Worm (Caenorhabditis elegans) whole organism, mixed stage, embryonic: ENCODE data around the gene gcy-34.

Source experiments
- M03D4.4 ChIP-seq: sonication (generic microtip); optimal IDR thresholded peaks from 2 replicates; lab custom pipeline; 2017; ENCODE audit warnings: mild to moderate bottlenecking, missing genetic modification characterization, missing compliant biosample characterization
- bed-3 ChIP-seq: fragments of 200-800 bp; sonication (Bioruptor generic); optimal IDR thresholded peaks from 3 replicates; lab custom pipeline; 2018; ENCODE audit warnings: mild to moderate bottlenecking, missing genetic modification characterization, moderate library complexity, missing compliant biosample characterization
- blmp-1 ChIP-seq: fragments of 150-350 bp; optimal IDR thresholded peaks from 2 replicates; lab custom pipeline; 2014; ENCODE audit warnings: missing biosample characterization, missing genetic modification characterization
- ceh-43 ChIP-seq: fragments of 200-800 bp; sonication (Bioruptor generic); optimal IDR thresholded peaks from 2 replicates; lab custom pipeline; 2018; ENCODE audit warnings: mild to moderate bottlenecking, missing genetic modification characterization, moderate library complexity, missing compliant biosample characterization
- ceh-83 ChIP-seq: fragments of 200-800 bp; sonication (Bioruptor generic); optimal IDR thresholded peaks from 2 replicates; lab custom pipeline; 2018; ENCODE audit warnings: mild to moderate bottlenecking, missing genetic modification characterization, missing compliant biosample characterization
- cnd-1 ChIP-seq: fragments of 200-800 bp; sonication (Bioruptor generic); optimal IDR thresholded peaks from 2 replicates; lab custom pipeline; 2018; ENCODE audit warnings: mild to moderate bottlenecking, missing genetic modification characterization, missing compliant biosample characterization
- drap-1 ChIP-seq: fragments of 200-800 bp; sonication (Bioruptor generic); optimal IDR thresholded peaks from 3 replicates; lab custom pipeline; 2018; ENCODE audit warnings: mild to moderate bottlenecking, missing genetic modification characterization, missing compliant biosample characterization
- elt-1 ChIP-seq: sonication (generic microtip); optimal IDR thresholded peaks from 2 replicates; lab custom pipeline; 2017; ENCODE audit warnings: missing genetic modification characterization, mild to moderate bottlenecking, missing compliant biosample characterization, antibody characterized with exemption, moderate library complexity, borderline replicate concordance; ENCODE audit not compliant: insufficient read depth
- elt-3 ChIP-seq: fragments of 150-350 bp; optimal IDR thresholded peaks from 2 replicates; lab custom pipeline; 2014; ENCODE audit warnings: missing biosample characterization, missing genetic modification characterization
- ham-2 ChIP-seq: fragments of 200-800 bp; sonication (Bioruptor generic); optimal IDR thresholded peaks from 2 replicates; lab custom pipeline; 2018; ENCODE audit warnings: mild to moderate bottlenecking, missing genetic modification characterization, missing compliant biosample characterization
- hlh-1 ChIP-seq: fragments of 150-350 bp; optimal IDR thresholded peaks from 2 replicates; lab custom pipeline; 2014; ENCODE audit warnings: missing biosample characterization, missing genetic modification reagents, missing genetic modification characterization
- lin-13 ChIP-seq: fragments of 150-350 bp; optimal IDR thresholded peaks from 2 replicates; lab custom pipeline; 2014; ENCODE audit warnings: missing biosample characterization, missing genetic modification characterization
- lin-32 ChIP-seq: fragments of 200-800 bp; sonication (Bioruptor generic); optimal IDR thresholded peaks from 2 replicates; lab custom pipeline; 2018; ENCODE audit warnings: mild to moderate bottlenecking, missing genetic modification characterization, missing compliant biosample characterization
- lsy-2 ChIP-seq: fragments of 150-350 bp; optimal IDR thresholded peaks from 2 replicates; lab custom pipeline; 2014; ENCODE audit warnings: missing biosample characterization, missing genetic modification characterization
- mab-5 ChIP-seq: fragments of 150-350 bp; optimal IDR thresholded peaks from 2 replicates; lab custom pipeline; 2014; ENCODE audit warnings: missing biosample characterization, missing genetic modification characterization
- mep-1 ChIP-seq: fragments of 150-350 bp; optimal IDR thresholded peaks from 2 replicates; lab custom pipeline; 2017; ENCODE audit warnings: missing biosample characterization, missing genetic modification reagents, missing genetic modification characterization, inconsistent platforms
- nhr-12 ChIP-seq: fragments of 150-350 bp; optimal IDR thresholded peaks from 2 replicates; lab custom pipeline; 2014; ENCODE audit warnings: missing biosample characterization, missing genetic modification characterization
- nhr-2 ChIP-seq: fragments of 150-350 bp; optimal IDR thresholded peaks from 2 replicates; lab custom pipeline; 2014; ENCODE audit warnings: missing biosample characterization, missing genetic modification characterization
- nhr-237 ChIP-seq: fragments of 150-350 bp; optimal IDR thresholded peaks from 2 replicates; lab custom pipeline; 2014; ENCODE audit warnings: missing biosample characterization, missing genetic modification characterization
- nhr-28 ChIP-seq: fragments of 150-350 bp; optimal IDR thresholded peaks from 2 replicates; lab custom pipeline; 2014; ENCODE audit warnings: missing biosample characterization, missing genetic modification characterization
- nhr-76 ChIP-seq: sonication (generic microtip); optimal IDR thresholded peaks from 2 replicates; lab custom pipeline; 2017; ENCODE audit warnings: missing biosample characterization, missing genetic modification characterization
- pha-4 ChIP-seq: fragments of 150-350 bp; optimal IDR thresholded peaks from 2 replicates; lab custom pipeline; 2018; ENCODE audit warnings: missing biosample characterization, missing genetic modification reagents, missing genetic modification characterization
- sem-2 ChIP-seq: fragments of 200-800 bp; sonication (Bioruptor generic); optimal IDR thresholded peaks from 2 replicates; lab custom pipeline; 2018; ENCODE audit warnings: mild to moderate bottlenecking, missing genetic modification characterization, missing compliant biosample characterization
- snpc-4 ChIP-seq: fragments of 150-350 bp; optimal IDR thresholded peaks from 2 replicates; lab custom pipeline; 2014; ENCODE audit warnings: missing biosample characterization, missing genetic modification characterization
- sptf-1 ChIP-seq: sonication (generic microtip); optimal IDR thresholded peaks from 2 replicates; lab custom pipeline; 2017; ENCODE audit warnings: mild to moderate bottlenecking, missing genetic modification characterization, moderate library complexity, missing compliant biosample characterization
- tbx-8 ChIP-seq: fragments of 200-800 bp; sonication (Bioruptor generic); optimal IDR thresholded peaks from 2 replicates; lab custom pipeline; 2018; ENCODE audit warnings: mild to moderate bottlenecking, missing genetic modification characterization, moderate library complexity, missing compliant biosample characterization
- unc-120 ChIP-seq: sonication (generic microtip); optimal IDR thresholded peaks from 2 replicates; lab custom pipeline; 2017; ENCODE audit warnings: missing genetic modification characterization, missing compliant biosample characterization; ENCODE audit not compliant: poor library complexity, severe bottlenecking
- unc-62 ChIP-seq: fragments of 150-350 bp; optimal IDR thresholded peaks from 2 replicates; lab custom pipeline; 2014; ENCODE audit warnings: missing biosample characterization, missing genetic modification reagents, missing genetic modification characterization
- zip-8 ChIP-seq: fragments of 150-350 bp; optimal IDR thresholded peaks from 2 replicates; lab custom pipeline; 2014; ENCODE audit warnings: missing biosample characterization, missing genetic modification characterization
- ztf-11 ChIP-seq: fragments of 150-350 bp; optimal IDR thresholded peaks from 2 replicates; lab custom pipeline; 2014; ENCODE audit warnings: missing biosample characterization, missing genetic modification characterization

Gene gcy-34

DNA sequence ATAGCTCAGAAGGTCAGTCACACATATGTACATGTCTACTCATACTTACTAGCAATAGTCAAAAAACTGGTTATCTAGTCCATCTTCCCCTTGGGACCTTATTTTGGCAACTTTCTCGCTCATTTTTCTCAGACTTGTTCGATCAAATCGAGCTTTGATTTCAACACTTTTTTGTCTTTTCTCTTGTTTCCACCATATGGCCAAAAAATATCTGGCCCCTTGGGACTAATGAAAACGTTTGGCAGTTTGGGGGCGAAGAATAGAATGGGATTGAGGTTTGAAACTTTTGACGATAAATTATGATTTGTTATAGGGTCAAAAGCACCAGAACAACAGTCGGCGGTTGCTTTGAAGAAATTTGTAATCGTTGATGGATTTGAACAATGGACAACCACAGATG is 33.3 kb downstream of the gcy-34 start:
- TF ChIP-seq lin-13 (tag; lab: Kevin White, UChicago), result no peak
- no peak for TF ChIP-seq blmp-1 (tag; lab: Kevin White, UChicago)

ce11 chrV:13351773-13352172 is 33.9 kb downstream of the gcy-34 start:
- TF ChIP-seq unc-62 (GFP tag; lab: Kevin White, UChicago), result peak; percentile 9
- no peak for TF ChIP-seq lin-32
- TF ChIP-seq, all 35 proteins: peak for 1

ce11 chrV:13350302-13350701 is 35.4 kb downstream of the gcy-34 start:
- TF ChIP-seq ceh-43 (GFP tag; lab: Kevin White, UChicago), result no peak
- TF ChIP-seq unc-120, result no peak

DNA sequence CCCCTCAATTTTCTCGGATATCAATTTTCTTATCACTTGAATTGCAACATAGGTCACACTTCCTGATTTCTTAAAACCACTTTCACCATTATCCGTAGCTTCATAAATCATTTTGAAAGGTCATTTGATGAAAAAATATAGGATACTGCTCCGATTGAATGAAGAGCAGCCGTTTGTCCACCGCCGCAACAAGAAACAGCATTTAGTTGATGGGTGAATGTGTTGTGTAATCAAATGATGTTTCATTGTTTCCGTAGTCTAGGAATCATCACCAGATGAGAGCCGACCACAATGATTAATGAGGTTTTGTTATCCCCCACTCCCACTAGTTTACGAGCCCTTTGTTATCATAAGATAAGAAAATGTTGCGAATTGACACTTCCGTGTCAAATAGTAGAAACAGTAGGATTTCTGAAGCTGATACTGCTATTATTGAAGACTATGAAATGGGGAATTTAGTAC is 39.8 kb downstream of the gcy-34 start, which contains the start of gene twk-43:
TSS of gene twk-43 (plus strand) at position 412 of the 462 bp plus-strand sequence.
- no peak for TF ChIP-seq zip-8 (tag; lab: Kevin White, UChicago)
- TF ChIP-seq bed-3 (GFP tag; lab: Kevin White, UChicago), result no peak
- peak; percentile 71 for TF ChIP-seq mab-5
- TF ChIP-seq unc-62 (GFP tag; lab: Kevin White, UChicago), result peak; percentile 82

- TF ChIP-seq bed-3 (GFP tag; lab: Kevin White, UChicago), result no peak
- TF ChIP-seq tbx-8, result no peak
- no peak for TF ChIP-seq lin-13 (tag; lab: Kevin White, UChicago)
- TF ChIP-seq sptf-1 (tag; lab: Kevin White, UChicago), result no peak
- no peak for TF ChIP-seq drap-1 (GFP tag; lab: Kevin White, UChicago)
- TF ChIP-seq nhr-28, result no peak
- no peak for TF ChIP-seq pha-4 (tag; lab: Kevin White, UChicago)
- no peak for TF ChIP-seq blmp-1 (tag; lab: Kevin White, UChicago)
- TF ChIP-seq cnd-1 (tag; lab: Kevin White, UChicago), result no peak
- TF ChIP-seq nhr-2, result no peak
- no peak for TF ChIP-seq nhr-237 (tag; lab: Kevin White, UChicago)
- no peak for TF ChIP-seq unc-62 (GFP tag; lab: Kevin White, UChicago)
- TF ChIP-seq mep-1, result no peak
- TF ChIP-seq hlh-1 (tag; lab: Kevin White, UChicago), result no peak
- no peak for TF ChIP-seq unc-120
- TF ChIP-seq ceh-43 (GFP tag; lab: Kevin White, UChicago), result no peak
- TF ChIP-seq elt-1 (tag; lab: Kevin White, UChicago), result no peak
- no peak for TF ChIP-seq lin-32
- TF ChIP-seq, all 35 proteins: peak for 0
Measured at ce11 chrV:13342235-13342634, 43.5 kb downstream of the gcy-34 start.

DNA sequence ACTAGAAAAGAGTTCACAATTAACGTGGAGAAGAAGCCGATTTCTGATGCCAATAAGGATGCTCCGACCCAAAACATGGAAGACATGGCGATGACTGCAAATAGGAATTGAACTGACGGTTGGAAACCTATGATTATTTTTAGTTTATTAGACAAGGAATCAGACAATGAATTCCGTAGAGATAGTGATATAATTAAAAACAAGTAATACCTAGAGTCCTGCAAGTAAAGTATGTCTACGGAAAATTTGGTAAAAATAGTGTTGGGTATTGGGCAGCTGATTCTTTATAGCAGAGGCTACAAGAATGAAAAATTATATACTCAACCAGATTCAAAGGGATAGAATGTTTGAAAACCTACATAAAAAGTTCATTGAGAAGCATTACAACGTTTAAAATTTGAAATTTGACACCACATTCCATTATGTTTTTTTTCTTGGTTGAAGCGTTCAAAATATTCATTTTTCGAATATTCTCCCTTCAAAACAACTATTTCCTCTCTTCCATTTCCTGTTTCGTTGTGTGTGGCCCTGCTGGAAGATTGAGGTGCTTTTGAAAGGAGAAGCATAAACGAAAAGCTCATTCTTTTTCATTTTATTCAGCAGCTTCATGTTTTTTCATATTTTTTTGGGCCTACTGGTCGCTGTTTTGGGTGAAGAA is 45.9 kb downstream of the gcy-34 start, which contains the start of the genes str-4 and lgc-48:
TSS of gene str-4 (minus strand) at position 101 of the 658 bp plus-strand sequence.
TSS of gene lgc-48 (plus strand) at position 608 of the 658 bp plus-strand sequence.
- TF ChIP-seq lin-32 (no peak), sem-2 (GFP tag; lab: Kevin White, UChicago) (no peak), ceh-83 (no peak), pha-4 (tag; lab: Kevin White, UChicago) (no peak), ztf-11 (tag; lab: Kevin White, UChicago) (no peak), unc-62 (GFP tag; lab: Kevin White, UChicago) (no peak), nhr-12 (tag; lab: Kevin White, UChicago) (no peak), lsy-2 (no peak), blmp-1 (tag; lab: Kevin White, UChicago) (no peak)
- TF ChIP-seq, all 35 proteins: peak for 0

DNA sequence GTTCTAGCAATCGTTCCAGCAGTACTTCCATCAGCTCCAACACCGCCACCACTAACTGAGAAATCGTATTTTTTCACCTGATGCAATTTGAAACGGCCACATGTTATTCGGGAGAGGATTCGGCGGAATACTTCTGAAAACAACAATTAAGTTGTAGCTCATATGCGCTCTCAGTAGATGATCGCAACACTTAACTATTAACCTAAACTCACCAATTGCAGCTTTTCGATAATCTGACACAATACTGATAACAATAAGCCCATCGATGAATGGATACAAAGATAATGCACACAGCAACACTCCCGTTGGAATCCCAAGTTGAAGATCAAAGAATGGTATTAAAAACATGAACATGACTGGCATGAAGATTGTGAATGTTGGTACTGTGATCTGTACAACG is 47.7 kb downstream of the gcy-34 start:
- TF ChIP-seq nhr-28 (no peak), zip-8 (tag; lab: Kevin White, UChicago) (no peak), nhr-76 (tag; lab: Kevin White, UChicago) (no peak), mep-1 (no peak), elt-3 (no peak), snpc-4 (tag; lab: Kevin White, UChicago) (no peak), blmp-1 (tag; lab: Kevin White, UChicago) (no peak), mab-5 (no peak), M03D4.4 (tag; lab: Kevin White, UChicago) (no peak), ztf-11 (tag; lab: Kevin White, UChicago) (no peak), ham-2 (GFP tag; lab: Kevin White, UChicago) (no peak), drap-1 (GFP tag; lab: Kevin White, UChicago) (no peak)
